Worm (Caenorhabditis elegans) whole organism, L1 larva: ENCODE measurements around the gene F13B6.1.

Source experiments
- C04F5.9 ChIP-seq: sonication (generic microtip); optimal IDR thresholded peaks from 2 replicates; lab custom pipeline; 2016; ENCODE audit warnings: missing genetic modification characterization, missing compliant biosample characterization
- C34B4.2 ChIP-seq: sonication (generic microtip); optimal IDR thresholded peaks from 2 replicates; lab custom pipeline; 2017; ENCODE audit warnings: mild to moderate bottlenecking, missing genetic modification characterization, missing compliant biosample characterization
- F16B12.6 ChIP-seq: fragments of 150-350 bp; optimal IDR thresholded peaks from 2 replicates; lab custom pipeline; 2014; ENCODE audit warnings: missing biosample characterization, missing genetic modification characterization
- Y116A8C.19 ChIP-seq: sonication (generic microtip); optimal IDR thresholded peaks from 2 replicates; lab custom pipeline; 2016; ENCODE audit warnings: missing compliant biosample characterization, missing genetic modification characterization, borderline replicate concordance
- alr-1 ChIP-seq: fragments of 200-800 bp; sonication (Bioruptor generic); optimal IDR thresholded peaks from 2 replicates; lab custom pipeline; 2018; ENCODE audit warnings: borderline replicate concordance, mild to moderate bottlenecking, missing genetic modification characterization, missing compliant biosample characterization
- ama-1 ChIP-seq: fragments of 150-350 bp; optimal IDR thresholded peaks from 2 replicates; lab custom pipeline; 2014
- ceh-63 ChIP-seq: fragments of 200-800 bp; sonication (Bioruptor generic); optimal IDR thresholded peaks from 2 replicates; lab custom pipeline; 2018; ENCODE audit warnings: mild to moderate bottlenecking, missing genetic modification characterization, missing compliant biosample characterization
- ceh-82 ChIP-seq, 3 experiments: fragments of 150-350 bp in 1 of 3; sonication (generic microtip) in 2 of 3; optimal IDR thresholded peaks; 2 replicates each; lab custom pipeline; 2014 to 2017; ENCODE audit warnings: missing biosample characterization in 3 of 3, missing genetic modification characterization in 3 of 3
- ceh-88 ChIP-seq: fragments of 200-800 bp; sonication (Bioruptor generic); IDR thresholded peaks from 2 replicates; pipeline ENCODE4 v1.3.6; 2022; ENCODE audit warnings: missing genetic modification characterization, missing compliant biosample characterization
- dpl-1 ChIP-seq, 3 experiments: fragments of 150-350 bp in 2 of 3; sonication (generic microtip) in 1 of 3; optimal IDR thresholded peaks; 2 replicates each; lab custom pipeline; 2014 to 2017; ENCODE audit warnings: missing biosample characterization in 3 of 3, missing genetic modification characterization in 3 of 3, missing genetic modification reagents in 3 of 3
- efl-1 ChIP-seq, 4 experiments: fragments of 150-350 bp; optimal IDR thresholded peaks in 3 of 4; peaks in 1 of 4; 1 replicate in 1 of 4; 2 replicates in 3 of 4; lab custom pipeline; 2014; ENCODE audit warnings: missing biosample characterization in 2 of 4, missing genetic modification characterization in 2 of 4, missing genetic modification reagents in 2 of 4
- elt-2 ChIP-seq: sonication (generic microtip); optimal IDR thresholded peaks from 2 replicates; lab custom pipeline; 2016; ENCODE audit warnings: missing genetic modification characterization, mild to moderate bottlenecking, inconsistent platforms, missing compliant biosample characterization, missing genetic modification reagents
- elt-3 ChIP-seq, 6 experiments: fragments of 150-350 bp in 1 of 6; sonication (generic microtip); optimal IDR thresholded peaks; 2 replicates each; lab custom pipeline; 2017 to 2018; ENCODE audit warnings: missing biosample characterization in 6 of 6, missing genetic modification characterization in 6 of 6, inconsistent platforms in 1 of 6
- ets-5 ChIP-seq: fragments of 200-800 bp; sonication (Bioruptor generic); IDR thresholded peaks from 2 replicates; pipeline ENCODE4 v1.3.6; 2022; ENCODE audit warnings: missing genetic modification characterization, missing compliant biosample characterization
- fkh-4 ChIP-seq: sonication (generic microtip); optimal IDR thresholded peaks from 2 replicates; lab custom pipeline; 2016; ENCODE audit warnings: missing compliant biosample characterization, missing genetic modification characterization, borderline replicate concordance
- fos-1 ChIP-seq: fragments of 150-350 bp; optimal IDR thresholded peaks from 2 replicates; lab custom pipeline; 2014; ENCODE audit warnings: missing biosample characterization, missing genetic modification characterization
- grh-1 ChIP-seq: fragments of 200-800 bp; sonication (Bioruptor generic); IDR thresholded peaks from 2 replicates; pipeline ENCODE4 v1.3.6; 2022; ENCODE audit warnings: missing genetic modification reagents, missing genetic modification characterization, missing compliant biosample characterization
- hpl-2 ChIP-seq: fragments of 150-350 bp; optimal IDR thresholded peaks from 2 replicates; lab custom pipeline; 2014; ENCODE audit warnings: missing biosample characterization, missing genetic modification reagents, missing genetic modification characterization
- isw-1 ChIP-seq: fragments of 200-800 bp; sonication (Bioruptor generic); IDR thresholded peaks from 2 replicates; pipeline ENCODE4 v1.3.6; 2022; ENCODE audit warnings: missing genetic modification characterization, missing compliant biosample characterization
- lin-13 ChIP-seq: fragments of 150-350 bp; optimal IDR thresholded peaks from 2 replicates; lab custom pipeline; 2014; ENCODE audit warnings: missing biosample characterization, missing genetic modification reagents, missing genetic modification characterization
- lin-35 ChIP-seq, 2 experiments: fragments of 150-350 bp; optimal IDR thresholded peaks; 2 replicates each; lab custom pipeline; 2014; ENCODE audit warnings: missing biosample characterization in 2 of 2, missing genetic modification characterization in 2 of 2, missing genetic modification reagents in 2 of 2
- lsy-2 ChIP-seq, 2 experiments: fragments of 150-350 bp; optimal IDR thresholded peaks; 2 replicates each; lab custom pipeline; 2014; ENCODE audit warnings: missing biosample characterization in 2 of 2, missing genetic modification characterization in 2 of 2
- mep-1 ChIP-seq: fragments of 150-350 bp; optimal IDR thresholded peaks from 2 replicates; lab custom pipeline; 2014; ENCODE audit warnings: missing biosample characterization, missing genetic modification characterization
- nhr-11 ChIP-seq: fragments of 150-350 bp; optimal IDR thresholded peaks from 2 replicates; lab custom pipeline; 2014; ENCODE audit warnings: missing biosample characterization, missing genetic modification characterization
- nhr-19 ChIP-seq: fragments of 200-800 bp; sonication (Bioruptor generic); conservative IDR thresholded peaks from 2 replicates; pipeline ENCODE4 v1.3.6; 2022; ENCODE audit warnings: missing genetic modification characterization, missing compliant biosample characterization
- nhr-20 ChIP-seq: sonication (generic microtip); optimal IDR thresholded peaks from 2 replicates; lab custom pipeline; 2016; ENCODE audit warnings: mild to moderate bottlenecking, missing genetic modification characterization, missing compliant biosample characterization
- nhr-28 ChIP-seq: fragments of 150-350 bp; optimal IDR thresholded peaks from 2 replicates; lab custom pipeline; 2014; ENCODE audit warnings: missing biosample characterization, missing genetic modification characterization
- nhr-47 ChIP-seq: sonication (generic microtip); optimal IDR thresholded peaks from 2 replicates; lab custom pipeline; 2016; ENCODE audit warnings: mild to moderate bottlenecking, missing genetic modification characterization, moderate library complexity, missing compliant biosample characterization
- nhr-71 ChIP-seq: sonication (generic microtip); optimal IDR thresholded peaks from 2 replicates; lab custom pipeline; 2016; ENCODE audit warnings: mild to moderate bottlenecking, missing genetic modification characterization, moderate library complexity, missing compliant biosample characterization
- nhr-76 ChIP-seq: sonication (generic microtip); optimal IDR thresholded peaks from 2 replicates; lab custom pipeline; 2017; ENCODE audit warnings: missing biosample characterization, missing genetic modification characterization
- nhr-90 ChIP-seq: sonication (generic microtip); optimal IDR thresholded peaks from 2 replicates; lab custom pipeline; 2016; ENCODE audit warnings: mild to moderate bottlenecking, missing genetic modification characterization, missing compliant biosample characterization; ENCODE audit not compliant: poor library complexity
- pax-3 ChIP-seq: fragments of 200-800 bp; sonication (Bioruptor generic); optimal IDR thresholded peaks from 2 replicates; lab custom pipeline; 2018; ENCODE audit warnings: mild to moderate bottlenecking, missing genetic modification characterization, moderate library complexity, missing compliant biosample characterization
- pqm-1 ChIP-seq: sonication (generic microtip); optimal IDR thresholded peaks from 3 replicates; lab custom pipeline; 2017; ENCODE audit warnings: missing biosample characterization, missing genetic modification characterization
- rnt-1 ChIP-seq: sonication (generic microtip); optimal IDR thresholded peaks from 2 replicates; lab custom pipeline; 2016; ENCODE audit warnings: mild to moderate bottlenecking, missing genetic modification characterization, moderate library complexity, missing compliant biosample characterization
- skn-1 ChIP-seq: fragments of 150-350 bp; optimal IDR thresholded peaks from 2 replicates; lab custom pipeline; 2014; ENCODE audit warnings: missing biosample characterization, missing genetic modification characterization
- snpc-4 ChIP-seq: fragments of 150-350 bp; optimal IDR thresholded peaks from 2 replicates; lab custom pipeline; 2014; ENCODE audit warnings: missing biosample characterization, missing genetic modification characterization
- sox-4 ChIP-seq: sonication (generic microtip); optimal IDR thresholded peaks from 2 replicates; lab custom pipeline; 2016; ENCODE audit warnings: missing genetic modification characterization, missing compliant biosample characterization
- unc-130 ChIP-seq: fragments of 150-350 bp; optimal IDR thresholded peaks from 2 replicates; lab custom pipeline; 2017; ENCODE audit warnings: missing biosample characterization, missing genetic modification characterization, inconsistent platforms
- unc-30 ChIP-seq: sonication (generic microtip); optimal IDR thresholded peaks from 2 replicates; lab custom pipeline; 2017; ENCODE audit warnings: missing biosample characterization, missing genetic modification characterization
- vab-15 ChIP-seq: sonication (generic microtip); optimal IDR thresholded peaks from 2 replicates; lab custom pipeline; 2017; ENCODE audit warnings: missing genotype, mild to moderate bottlenecking, missing genetic modification characterization, missing compliant biosample characterization
- ztf-4 ChIP-seq: fragments of 150-350 bp; optimal IDR thresholded peaks from 2 replicates; lab custom pipeline; 2014; ENCODE audit warnings: missing biosample characterization, missing genetic modification characterization

F13B6.1 gene

ce11 chrIV:7473159-7473649 lies 16.9 kb downstream of the F13B6.1 start, which contains the start of the genes plk-3 and F55G1.6:
TSS of gene plk-3 (minus strand) at chrIV:7473209.
TSS of gene F55G1.6 (plus strand) at chrIV:7473517.
- TF ChIP-seq ztf-4 (tag; lab: Kevin White, UChicago) (no peak), unc-130 (tag; lab: Kevin White, UChicago) (no peak), nhr-19 (GFP tag; lab: Robert Waterston, UW) (no peak), lin-13 (GFP tag; lab: Kevin White, UChicago) (no peak), grh-1 (GFP tag; lab: Robert Waterston, UW) (no peak), Y116A8C.19 (tag; lab: Kevin White, UChicago) (no peak), pax-3 (tag; lab: Kevin White, UChicago) (no peak), mep-1 (no peak), F16B12.6 (tag; lab: Kevin White, UChicago) (no peak), hpl-2 (GFP tag; lab: Kevin White, UChicago) (no peak), nhr-20 (tag; lab: Kevin White, UChicago) (no peak), elt-2 (tag; lab: Kevin White, UChicago) (no peak), ama-1 (no peak)

DNA sequence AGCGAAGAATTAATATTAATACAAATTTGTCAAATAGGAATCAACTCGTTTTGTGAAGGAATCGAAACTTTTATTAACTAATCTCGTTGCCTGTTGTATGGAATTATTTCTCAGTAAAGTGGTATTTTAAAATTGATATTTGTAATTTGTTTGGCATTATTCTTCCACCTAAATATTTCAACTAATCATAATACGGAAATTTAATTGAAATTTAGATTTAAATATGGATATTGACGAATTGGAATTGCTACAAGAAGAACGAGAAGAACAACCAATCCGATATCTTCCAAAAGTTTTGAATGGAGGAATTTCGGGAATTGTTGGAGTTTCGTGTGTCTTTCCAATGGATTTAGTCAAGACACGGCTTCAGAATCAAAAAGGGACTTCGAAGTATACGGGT lies 18.5 kb downstream of the F13B6.1 start, which contains the start of gene slc-25A18.2:
slc-25A18.2 (plus strand) TSS at position 216 of the 400 bp plus-strand sequence.
- TF ChIP-seq grh-1 (GFP tag; lab: Robert Waterston, UW) (no peak), efl-1 (optimal IDR thresholded peaks at IDR 0.05; lab: Kevin White, UChicago) (no peak), efl-1 (GFP tag; optimal IDR thresholded peaks at IDR 0.05 in 1 of 2; lab: Kevin White, UChicago) (peak in 1 of 2 experiments; percentile 62)

ce11 chrIV:7477197-7477596 lies 20.9 kb downstream of the F13B6.1 start, which contains the start of gene pycr-4:
TSS of gene pycr-4 (minus strand) at chrIV:7477297.
- peak in 1 of 3 experiments; percentile 14 for TF ChIP-seq dpl-1 (GFP tag; optimal IDR thresholded peaks at IDR 0.05; lab: Kevin White, UChicago)
- TF ChIP-seq nhr-11 (tag; lab: Kevin White, UChicago): no peak
- no peak for TF ChIP-seq snpc-4
- TF ChIP-seq isw-1 (GFP tag; lab: Robert Waterston, UW): no peak
- no peak for TF ChIP-seq unc-30 (tag; lab: Kevin White, UChicago)
- TF ChIP-seq ceh-63 (GFP tag; lab: Kevin White, UChicago): no peak
- TF ChIP-seq efl-1 (optimal IDR thresholded peaks at IDR 0.05; lab: Kevin White, UChicago): peak; percentile 42 to 44
- peak in 1 of 2 experiments; percentile 72 for TF ChIP-seq efl-1 (GFP tag; optimal IDR thresholded peaks at IDR 0.05 in 1 of 2; lab: Kevin White, UChicago)
- TF ChIP-seq pqm-1 (tag; lab: Kevin White, UChicago): no peak
- TF ChIP-seq fkh-4 (tag; lab: Kevin White, UChicago): no peak
- TF ChIP-seq lin-35 (GFP tag; optimal IDR thresholded peaks at IDR 0.05; lab: Kevin White, UChicago): peak in 1 of 2 experiments; percentile 15
- TF ChIP-seq sox-4 (tag; lab: Kevin White, UChicago): no peak
- no peak for TF ChIP-seq rnt-1 (tag; lab: Kevin White, UChicago)
- TF ChIP-seq ceh-88: no peak
- TF ChIP-seq nhr-71 (tag; lab: Kevin White, UChicago): no peak
- TF ChIP-seq nhr-76 (tag; lab: Kevin White, UChicago): no peak
- no peak for TF ChIP-seq pax-3 (tag; lab: Kevin White, UChicago)
- no peak for TF ChIP-seq nhr-28 (tag; lab: Kevin White, UChicago)
- no peak for TF ChIP-seq alr-1
- no peak for TF ChIP-seq vab-15 (tag; lab: Kevin White, UChicago)
- TF ChIP-seq C04F5.9 (tag; lab: Kevin White, UChicago): no peak

- TF ChIP-seq lin-13 (GFP tag; lab: Kevin White, UChicago): no peak
- no peak for TF ChIP-seq nhr-90
- no peak for TF ChIP-seq ama-1
- TF ChIP-seq ets-5: no peak
- TF ChIP-seq lsy-2 (tag; optimal IDR thresholded peaks at IDR 0.05; lab: Kevin White, UChicago): no peak
- no peak for TF ChIP-seq C34B4.2 (tag; lab: Kevin White, UChicago)
- no peak for TF ChIP-seq lin-35 (GFP tag; optimal IDR thresholded peaks at IDR 0.05; lab: Kevin White, UChicago)
- no peak for TF ChIP-seq nhr-20 (tag; lab: Kevin White, UChicago)
- TF ChIP-seq nhr-76 (tag; lab: Kevin White, UChicago): no peak
- TF ChIP-seq fos-1 (tag; lab: Kevin White, UChicago): no peak
- TF ChIP-seq ceh-82 (tag; optimal IDR thresholded peaks at IDR 0.05; lab: Kevin White, UChicago): no peak
- no peak for TF ChIP-seq sox-4 (tag; lab: Kevin White, UChicago)
- TF ChIP-seq skn-1: no peak
- TF ChIP-seq nhr-47: no peak
- no peak for TF ChIP-seq elt-3 (tag; optimal IDR thresholded peaks at IDR 0.05; lab: Kevin White, UChicago)
Observed at ce11 chrIV:7477697-7478096, 21.4 kb downstream of the F13B6.1 start.
